Worm (Caenorhabditis elegans) whole organism, L3 larva: Measurements from ENCODE around the gene F07C6.4.

Source experiments
- tbx-2 ChIP-seq: sonication (generic microtip); optimal IDR thresholded peaks from 2 replicates; lab custom pipeline; 2016; ENCODE audit warnings: mild to moderate bottlenecking, missing genetic modification characterization, missing compliant biosample characterization
- zag-1 ChIP-seq: fragments of 150-350 bp; optimal IDR thresholded peaks from 2 replicates; lab custom pipeline; 2014; ENCODE audit warnings: missing biosample characterization, missing genetic modification characterization
- ztf-11 ChIP-seq: fragments of 150-350 bp; optimal IDR thresholded peaks from 2 replicates; lab custom pipeline; 2014; ENCODE audit warnings: missing biosample characterization, missing genetic modification characterization

- TF ChIP-seq ztf-11 (tag; lab: Kevin White, UChicago) (no peak), zag-1 (tag; lab: Kevin White, UChicago) (no peak), tbx-2 (no peak)
Measured at ce11 chrIV:12849030-12849560, 43.4 kb downstream of the F07C6.4 start, which contains the start of gene srf-3.
